Worm (Caenorhabditis elegans): ENCODE results near the gene F58B4.6.

The F58B4.6 gene

DNA sequence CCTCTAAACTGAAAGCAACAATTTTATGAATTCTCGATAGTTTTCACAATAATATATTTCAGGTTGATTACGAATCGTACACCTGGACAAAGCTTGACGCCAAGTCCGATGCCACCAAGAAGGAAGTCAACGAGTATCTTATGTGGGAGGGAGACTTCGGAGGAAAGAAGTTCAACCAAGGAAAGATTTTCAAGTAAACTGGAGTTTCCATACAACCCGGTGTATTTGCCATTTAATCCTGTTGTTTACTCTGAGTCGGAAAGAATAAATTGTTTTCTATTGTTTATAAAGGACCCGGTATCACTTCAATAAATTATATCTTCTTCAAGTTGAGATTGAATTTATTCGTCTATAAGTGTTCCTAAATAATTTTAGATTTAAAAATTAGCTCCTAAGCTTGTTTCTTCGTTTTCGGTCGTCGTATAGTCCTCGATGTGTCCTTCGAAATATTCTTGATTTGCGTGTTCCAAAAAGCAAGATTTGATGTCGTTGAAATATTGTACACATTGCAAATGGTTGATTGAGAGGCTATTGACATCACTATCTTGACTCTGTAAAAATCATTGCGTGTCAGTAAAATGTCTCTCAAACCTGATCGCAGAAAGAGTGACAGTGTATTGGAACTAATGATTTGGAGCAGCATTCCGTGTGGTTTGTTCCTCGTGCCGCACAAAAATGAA, 42.9 kb downstream of the F58B4.6 start (continued):
- TF ChIP-seq sdz-38 (tag; optimal IDR thresholded peaks at IDR 0.05) (no peak), ztf-3 (GFP tag; optimal IDR thresholded peaks at IDR 0.05) (no peak), nhr-179 (tag; optimal IDR thresholded peaks at IDR 0.05) (no peak), ztf-26 (tag; optimal IDR thresholded peaks at IDR 0.05) (no peak), bed-1 (GFP tag; IDR thresholded peaks at IDR 0.05) (no peak), C17E4.6 (GFP tag; IDR thresholded peaks at IDR 0.05) (no peak), attf-3 (GFP tag; conservative IDR thresholded peaks at IDR 0.05) (no peak), nhr-80 (tag; optimal IDR thresholded peaks at IDR 0.05) (peak; percentile 99), F23B12.7 (tag; optimal IDR thresholded peaks at IDR 0.05; ENCODE audit: insufficient read depth) (no peak), tlf-1 (GFP tag; optimal IDR thresholded peaks at IDR 0.05) (peak; percentile 50), F33H1.4 (GFP tag; IDR thresholded peaks at IDR 0.05) (no peak)

DNA sequence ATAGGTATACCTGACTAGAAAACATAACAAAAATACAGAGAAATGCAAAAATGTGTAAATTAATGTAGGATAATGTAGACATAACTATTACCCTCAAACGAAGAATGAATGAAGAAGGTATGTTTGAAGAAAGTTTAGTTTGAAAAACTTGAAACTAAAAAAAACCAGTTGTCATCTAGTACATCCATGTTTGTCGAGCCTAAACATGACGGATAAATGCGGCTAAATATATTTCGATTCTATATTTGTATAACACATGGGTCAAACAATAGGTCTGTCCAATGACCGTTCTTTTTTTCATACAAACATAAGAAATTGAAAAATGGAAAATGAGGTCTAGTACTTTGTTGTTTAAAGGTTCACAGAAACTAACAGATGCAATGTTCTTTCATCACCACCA, 45.2 kb downstream of the F58B4.6 start, which contains the start of gene F17C11.22:
TSS of gene F17C11.22 (minus strand) at position 101 of the 400 bp plus-strand sequence.
- TF ChIP-seq aptf-2 (GFP tag; conservative IDR thresholded peaks at IDR 0.05) (no peak), snpc-4 (GFP tag; optimal IDR thresholded peaks at IDR 0.05) (no peak), snpc-4 (tag; optimal IDR thresholded peaks at IDR 0.05) (no peak), K12H6.12 (tag; optimal IDR thresholded peaks at IDR 0.05) (no peak), ztf-28 (GFP tag; IDR thresholded peaks at IDR 0.05) (no peak), fkh-3 (tag; optimal IDR thresholded peaks at IDR 0.05) (no peak), T07F8.4 (tag; optimal IDR thresholded peaks at IDR 0.05) (no peak), lin-35 (GFP tag; optimal IDR thresholded peaks at IDR 0.05) (no peak), rpc-1 (optimal IDR thresholded peaks at IDR 0.05) (no peak), rpc-1 (tag; optimal IDR thresholded peaks at IDR 0.05) (no peak), ceh-58 (GFP tag; IDR thresholded peaks at IDR 0.05) (no peak), tbp1 (GFP tag; optimal IDR thresholded peaks at IDR 0.05) (no peak), nhr-80 (tag; optimal IDR thresholded peaks at IDR 0.05) (no peak), ztf-22 (GFP tag; optimal IDR thresholded peaks at IDR 0.05) (no peak)

ce11 chrV:10970930-10971329, 46.1 kb downstream of the F58B4.6 start:
- no peak for TF ChIP-seq F49E8.2 (tag; optimal IDR thresholded peaks at IDR 0.05; ENCODE audit: insufficient read depth)
- no peak for TF ChIP-seq ama-1 (optimal IDR thresholded peaks at IDR 0.05)
- TF ChIP-seq ama-1 (GFP tag; optimal IDR thresholded peaks at IDR 0.05), result no peak
- TF ChIP-seq hmg-1.2 (GFP tag; IDR thresholded peaks at IDR 0.05), result no peak

DNA sequence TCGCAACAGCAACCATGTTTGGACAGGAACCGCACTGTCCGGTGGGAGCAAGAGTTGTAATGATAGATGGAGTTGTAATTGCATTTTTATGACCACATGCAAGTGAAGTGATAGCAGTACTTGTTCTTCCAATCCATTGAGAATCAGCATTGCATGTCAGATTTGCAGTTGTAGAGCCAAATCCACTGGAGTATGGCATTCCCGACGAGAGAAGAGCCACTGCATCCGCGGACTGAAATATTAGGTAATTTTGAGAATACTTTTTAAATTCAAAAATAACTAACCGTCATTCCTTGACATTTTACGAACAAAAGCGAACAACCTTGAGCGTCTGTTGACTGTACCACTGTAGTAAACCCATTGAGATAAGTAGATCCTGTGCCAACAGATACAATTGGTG, 50.3 kb downstream of the F58B4.6 start:
- TF ChIP-seq F33H1.4 (GFP tag; IDR thresholded peaks at IDR 0.05), result no peak
- no peak for TF ChIP-seq rcor-1 (GFP tag; IDR thresholded peaks at IDR 0.05)
- no peak for TF ChIP-seq madf-10 (tag; optimal IDR thresholded peaks at IDR 0.05)
- no peak for TF ChIP-seq T26A5.8 (tag; optimal IDR thresholded peaks at IDR 0.05)
- TF ChIP-seq madf-8 (GFP tag; conservative IDR thresholded peaks at IDR 0.05), result no peak
- no peak for TF ChIP-seq F39B2.1 (GFP tag; IDR thresholded peaks at IDR 0.05)
- no peak for TF ChIP-seq ama-1 (optimal IDR thresholded peaks at IDR 0.05)
- TF ChIP-seq ama-1 (GFP tag; optimal IDR thresholded peaks at IDR 0.05), result no peak
- TF ChIP-seq ceh-100 (GFP tag; IDR thresholded peaks at IDR 0.05), result no peak
- TF ChIP-seq ceh-58 (GFP tag; IDR thresholded peaks at IDR 0.05), result no peak
- TF ChIP-seq dpl-1 (GFP tag; optimal IDR thresholded peaks at IDR 0.05), result no peak

All from whole organism, young adult.